Worm (Caenorhabditis elegans) whole organism, L3 larva: ENCODE measurements around the gene jmjd-3.1.

Experiments
- aly-2 ChIP-seq: fragments of 150-350 bp; optimal IDR thresholded peaks from 2 replicates; lab custom pipeline; 2014; ENCODE audit warnings: missing biosample characterization, missing genetic modification characterization
- ama-1 ChIP-seq: fragments of 150-350 bp; optimal IDR thresholded peaks from 2 replicates; lab custom pipeline; 2018
- ceh-16 ChIP-seq: sonication (generic microtip); optimal IDR thresholded peaks from 2 replicates; lab custom pipeline; 2017; ENCODE audit warnings: missing biosample characterization, missing genetic modification characterization
- ceh-28 ChIP-seq: fragments of 150-350 bp; optimal IDR thresholded peaks from 2 replicates; lab custom pipeline; 2014; ENCODE audit warnings: missing biosample characterization, missing genetic modification reagents, missing genetic modification characterization
- ceh-9 ChIP-seq: sonication (generic microtip); optimal IDR thresholded peaks from 2 replicates; lab custom pipeline; 2018; ENCODE audit warnings: missing biosample characterization, missing genetic modification characterization
- daf-12 ChIP-seq: fragments of 150-350 bp; optimal IDR thresholded peaks from 2 replicates; lab custom pipeline; 2014; ENCODE audit warnings: missing biosample characterization, missing genetic modification reagents, missing genetic modification characterization
- egl-5 ChIP-seq: fragments of 150-350 bp; optimal IDR thresholded peaks from 2 replicates; lab custom pipeline; 2017; ENCODE audit warnings: missing biosample characterization, missing genetic modification reagents, missing genetic modification characterization, inconsistent platforms
- elt-1 ChIP-seq: fragments of 150-350 bp; optimal IDR thresholded peaks from 2 replicates; lab custom pipeline; 2014; ENCODE audit warnings: missing biosample characterization, missing genetic modification characterization
- elt-2 ChIP-seq: sonication (generic microtip); optimal IDR thresholded peaks from 2 replicates; lab custom pipeline; 2016; ENCODE audit warnings: missing genetic modification reagents, mild to moderate bottlenecking, missing genetic modification characterization, missing compliant biosample characterization
- fkh-10 ChIP-seq: sonication (generic microtip); optimal IDR thresholded peaks from 2 replicates; lab custom pipeline; 2017; ENCODE audit warnings: missing biosample characterization, missing genetic modification reagents, missing genetic modification characterization
- fkh-2 ChIP-seq: fragments of 150-350 bp; optimal IDR thresholded peaks from 2 replicates; lab custom pipeline; 2014; ENCODE audit warnings: missing biosample characterization, missing genetic modification reagents, missing genetic modification characterization
- jun-1 ChIP-seq: fragments of 150-350 bp; optimal IDR thresholded peaks from 2 replicates; lab custom pipeline; 2014; ENCODE audit warnings: missing biosample characterization, missing genetic modification reagents, missing genetic modification characterization
- lin-15B ChIP-seq: fragments of 150-350 bp; optimal IDR thresholded peaks from 2 replicates; lab custom pipeline; 2014; ENCODE audit warnings: missing biosample characterization, missing genetic modification characterization
- lin-39 ChIP-seq: fragments of 150-350 bp; optimal IDR thresholded peaks from 2 replicates; lab custom pipeline; 2018; ENCODE audit warnings: missing biosample characterization, missing genetic modification reagents, missing genetic modification characterization
- lsy-12 ChIP-seq: sonication (generic microtip); optimal IDR thresholded peaks from 2 replicates; lab custom pipeline; 2016; ENCODE audit warnings: mild to moderate bottlenecking, missing genetic modification characterization, missing compliant biosample characterization
- mdl-1 ChIP-seq: fragments of 150-350 bp; optimal IDR thresholded peaks from 2 replicates; lab custom pipeline; 2014; ENCODE audit warnings: missing biosample characterization, missing genetic modification characterization
- nfya-1 ChIP-seq: sonication (generic microtip); optimal IDR thresholded peaks from 2 replicates; lab custom pipeline; 2017; ENCODE audit warnings: missing genetic modification characterization, mild to moderate bottlenecking, missing compliant biosample characterization, antibody characterized with exemption, moderate library complexity; ENCODE audit not compliant: insufficient read depth
- nhr-11 ChIP-seq: fragments of 150-350 bp; optimal IDR thresholded peaks from 2 replicates; lab custom pipeline; 2014; ENCODE audit warnings: missing biosample characterization, missing genetic modification characterization
- nhr-23 ChIP-seq: fragments of 150-350 bp; optimal IDR thresholded peaks from 2 replicates; lab custom pipeline; 2014; ENCODE audit warnings: missing biosample characterization, missing genetic modification reagents, missing genetic modification characterization
- nhr-237 ChIP-seq: fragments of 150-350 bp; optimal IDR thresholded peaks from 2 replicates; lab custom pipeline; 2014; ENCODE audit warnings: missing biosample characterization, missing genetic modification characterization
- nhr-25 ChIP-seq: sonication (generic microtip); optimal IDR thresholded peaks from 2 replicates; lab custom pipeline; 2017; ENCODE audit warnings: missing biosample characterization, missing genetic modification characterization
- nhr-43 ChIP-seq: sonication (generic microtip); optimal IDR thresholded peaks from 2 replicates; lab custom pipeline; 2016; ENCODE audit warnings: mild to moderate bottlenecking, missing genetic modification characterization, missing compliant biosample characterization; ENCODE audit not compliant: poor library complexity, severe bottlenecking
- nhr-67 ChIP-seq: fragments of 150-350 bp; optimal IDR thresholded peaks from 2 replicates; lab custom pipeline; 2014; ENCODE audit warnings: missing biosample characterization, missing genetic modification characterization
- pqm-1 ChIP-seq: fragments of 150-350 bp; optimal IDR thresholded peaks from 2 replicates; lab custom pipeline; 2017; ENCODE audit warnings: missing biosample characterization, missing genetic modification characterization, inconsistent platforms
- sea-2 ChIP-seq: fragments of 150-350 bp; sonication (generic microtip); optimal IDR thresholded peaks from 4 replicates; lab custom pipeline; 2014; ENCODE audit warnings: missing biosample characterization, missing genetic modification reagents, missing genetic modification characterization
- skn-1 ChIP-seq: fragments of 150-350 bp; optimal IDR thresholded peaks from 2 replicates; lab custom pipeline; 2014; ENCODE audit warnings: missing biosample characterization, missing genetic modification characterization
- snpc-4 ChIP-seq: fragments of 150-350 bp; optimal IDR thresholded peaks from 2 replicates; lab custom pipeline; 2014; ENCODE audit warnings: missing biosample characterization, missing genetic modification characterization
- tbx-2 ChIP-seq: sonication (generic microtip); optimal IDR thresholded peaks from 2 replicates; lab custom pipeline; 2016; ENCODE audit warnings: mild to moderate bottlenecking, missing genetic modification characterization, missing compliant biosample characterization
- unc-39 ChIP-seq: sonication (generic microtip); optimal IDR thresholded peaks from 4 replicates; lab custom pipeline; 2017; ENCODE audit warnings: missing biosample characterization, missing genetic modification characterization
- unc-62 ChIP-seq: fragments of 150-350 bp; sonication (generic microtip); optimal IDR thresholded peaks from 4 replicates; lab custom pipeline; 2014; ENCODE audit warnings: missing biosample characterization, missing genetic modification reagents, missing genetic modification characterization
- zag-1 ChIP-seq: fragments of 150-350 bp; optimal IDR thresholded peaks from 2 replicates; lab custom pipeline; 2014; ENCODE audit warnings: missing biosample characterization, missing genetic modification characterization
- ztf-11 ChIP-seq: fragments of 150-350 bp; optimal IDR thresholded peaks from 2 replicates; lab custom pipeline; 2014; ENCODE audit warnings: missing biosample characterization, missing genetic modification characterization
- ztf-4 ChIP-seq: fragments of 150-350 bp; optimal IDR thresholded peaks from 2 replicates; lab custom pipeline; 2014; ENCODE audit warnings: missing biosample characterization, missing genetic modification characterization

Gene jmjd-3.1

DNA sequence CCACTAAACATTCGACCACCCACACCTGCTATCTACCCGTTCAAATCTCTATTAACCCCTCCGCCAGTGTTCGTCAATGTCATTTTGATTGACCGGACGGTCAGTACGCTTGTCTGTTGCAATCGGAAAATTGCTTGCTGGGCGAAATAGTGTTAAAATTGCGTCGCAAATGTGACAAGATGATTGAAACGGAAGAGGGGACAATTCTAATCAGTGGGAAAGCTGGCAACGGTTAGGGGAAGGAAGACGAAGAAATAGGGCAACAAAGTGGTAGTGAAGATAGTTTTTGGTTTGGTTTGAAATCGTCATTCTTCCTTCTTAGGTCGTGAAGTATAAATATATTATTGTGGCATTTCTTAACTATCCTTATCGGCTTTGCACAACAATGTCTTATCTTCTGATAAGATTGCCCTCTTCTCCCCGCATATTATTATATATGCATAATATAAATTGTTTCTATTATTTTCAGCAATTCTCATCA is 2.4 kb upstream of the jmjd-3.1 start:
- TF ChIP-seq nhr-43 = no peak
- TF ChIP-seq nhr-25 (tag; lab: Kevin White, UChicago) = peak; percentile 28
- TF ChIP-seq elt-2 (tag; lab: Kevin White, UChicago) = peak; percentile 88
- TF ChIP-seq daf-12 = no peak
- TF ChIP-seq ceh-28 (tag; lab: Kevin White, UChicago) = no peak
- TF ChIP-seq unc-39 = no peak
- TF ChIP-seq pqm-1 (tag; lab: Kevin White, UChicago) = peak; percentile 31
- TF ChIP-seq nhr-23 = peak; percentile 48
- no peak for TF ChIP-seq ama-1
- TF ChIP-seq ztf-11 (tag; lab: Kevin White, UChicago) = no peak
- TF ChIP-seq jun-1 (tag; lab: Kevin White, UChicago) = peak; percentile 51
- TF ChIP-seq unc-62 (GFP tag; lab: Kevin White, UChicago) = peak; percentile 7

DNA sequence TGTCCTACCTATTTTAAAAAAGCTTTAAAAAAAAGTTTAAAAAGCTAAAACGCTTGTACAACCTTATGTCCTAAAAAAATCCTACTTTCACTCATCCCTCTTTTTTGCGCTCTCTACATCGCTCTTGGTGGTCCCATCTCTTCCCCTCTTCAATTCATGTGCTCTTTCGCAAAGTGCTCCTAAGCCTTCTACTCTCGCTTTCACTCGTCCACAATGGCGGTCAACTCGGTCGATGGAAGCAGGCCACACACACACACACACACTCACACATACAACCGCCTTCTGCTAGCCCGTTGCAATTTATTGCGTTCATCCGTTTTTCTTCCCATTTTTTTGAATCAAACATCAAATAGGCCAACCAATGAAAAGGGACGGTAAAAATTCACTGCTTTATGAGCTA is 1.7 kb upstream of the jmjd-3.1 start:
- TF ChIP-seq lin-39 (peak; percentile 33), nfya-1 (tag; lab: Kevin White, UChicago) (peak; percentile 47), lin-15B (tag; lab: Kevin White, UChicago) (no peak)
- TF ChIP-seq, all 47 proteins: peak for 2

DNA sequence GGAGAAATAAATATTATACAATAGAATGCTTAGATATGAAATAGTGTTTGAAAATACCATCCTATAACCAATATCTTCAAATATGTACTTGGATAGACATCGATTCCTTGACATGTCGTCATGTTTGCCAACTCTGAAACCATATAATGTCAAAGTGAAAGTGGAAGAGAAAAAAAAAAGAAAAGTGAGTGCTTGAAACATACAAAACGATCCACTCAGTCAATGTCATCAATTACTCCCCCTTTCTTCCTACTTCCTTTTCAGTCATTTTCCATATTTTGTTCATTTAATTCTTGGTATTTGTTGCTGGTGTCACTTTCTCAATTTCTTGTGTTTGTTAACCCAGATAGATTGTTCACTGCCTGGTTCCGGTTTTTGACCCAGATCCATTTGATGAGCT is 9.4 kb downstream of the jmjd-3.1 start, which contains the start of gene F18E9.4:
TSS of gene F18E9.4 (plus strand) at position 301 of the 400 bp plus-strand sequence.
- TF ChIP-seq zag-1 (tag; lab: Kevin White, UChicago) (no peak), sea-2 (GFP tag; lab: Kevin White, UChicago) (no peak), ztf-4 (tag; lab: Kevin White, UChicago) (no peak), skn-1 (no peak), unc-39 (no peak)
- TF ChIP-seq, all 47 proteins: peak for 0

DNA sequence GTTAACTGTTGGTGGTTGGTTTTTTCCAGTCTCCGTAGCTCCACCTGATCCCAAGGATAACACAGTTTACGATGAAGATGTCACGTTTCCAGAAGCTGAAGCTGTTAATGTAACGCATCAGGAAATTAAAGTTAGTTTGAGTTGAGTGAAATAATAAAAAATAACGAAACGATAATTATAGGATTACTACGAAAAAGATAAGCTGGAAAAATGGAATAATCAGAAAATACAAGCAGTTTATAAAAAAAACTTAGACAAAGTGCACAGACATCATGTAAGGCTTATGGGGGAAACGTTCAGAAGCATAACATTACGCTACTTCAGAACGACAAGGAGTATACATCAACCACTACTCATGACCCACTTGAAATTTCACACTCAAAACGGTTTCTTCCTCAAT is 10.6 kb downstream of the jmjd-3.1 start, which contains the start of gene F18E9.8:
TSS of gene F18E9.8 (minus strand) at position 101 of the 400 bp plus-strand sequence.
- TF ChIP-seq nhr-11 (tag; lab: Kevin White, UChicago) = no peak
- TF ChIP-seq nfya-1 (tag; lab: Kevin White, UChicago) = no peak
- TF ChIP-seq jun-1 (tag; lab: Kevin White, UChicago) = no peak
- no peak for TF ChIP-seq snpc-4 (tag; lab: Kevin White, UChicago)
- no peak for TF ChIP-seq lsy-12 (tag; lab: Kevin White, UChicago)
- TF ChIP-seq fkh-2 = no peak
- no peak for TF ChIP-seq tbx-2 (tag; lab: Kevin White, UChicago)
- no peak for TF ChIP-seq ceh-9 (tag; lab: Kevin White, UChicago)
- no peak for TF ChIP-seq ceh-28 (tag; lab: Kevin White, UChicago)
- TF ChIP-seq nhr-67 = no peak
- no peak for TF ChIP-seq fkh-10
- TF ChIP-seq, all 47 proteins: peak for 0

DNA sequence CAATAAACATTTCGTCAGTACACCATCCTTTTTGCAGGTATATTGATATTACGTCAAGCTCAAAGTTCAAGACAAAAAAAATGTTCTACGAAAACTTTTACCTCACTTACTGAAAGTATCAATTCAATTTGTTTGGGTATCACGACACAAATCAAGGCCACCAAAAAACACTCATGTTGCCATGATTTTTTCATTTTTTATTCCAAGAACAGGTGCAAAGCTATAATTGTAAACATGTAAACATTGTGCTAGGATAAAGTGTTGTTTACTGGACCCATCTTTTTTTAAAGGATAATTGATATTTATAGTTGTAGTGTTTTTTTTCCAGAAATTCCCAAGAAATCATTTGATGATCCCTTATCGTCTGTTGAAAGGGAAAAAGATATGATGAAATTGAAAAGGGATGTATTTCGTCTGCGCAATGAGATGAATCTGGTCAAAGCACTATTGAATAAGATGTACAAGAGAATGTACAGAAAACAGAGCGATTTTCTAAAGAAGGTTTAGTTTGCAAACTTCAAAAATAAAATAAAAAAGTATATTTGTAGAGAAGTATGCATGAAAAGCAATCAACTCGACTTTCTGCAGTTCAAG is 12.0 kb downstream of the jmjd-3.1 start:
- TF ChIP-seq nhr-11 (tag; lab: Kevin White, UChicago) (peak; percentile 21), ceh-9 (tag; lab: Kevin White, UChicago) (no peak)
- TF ChIP-seq, all 47 proteins: peak for 1

DNA sequence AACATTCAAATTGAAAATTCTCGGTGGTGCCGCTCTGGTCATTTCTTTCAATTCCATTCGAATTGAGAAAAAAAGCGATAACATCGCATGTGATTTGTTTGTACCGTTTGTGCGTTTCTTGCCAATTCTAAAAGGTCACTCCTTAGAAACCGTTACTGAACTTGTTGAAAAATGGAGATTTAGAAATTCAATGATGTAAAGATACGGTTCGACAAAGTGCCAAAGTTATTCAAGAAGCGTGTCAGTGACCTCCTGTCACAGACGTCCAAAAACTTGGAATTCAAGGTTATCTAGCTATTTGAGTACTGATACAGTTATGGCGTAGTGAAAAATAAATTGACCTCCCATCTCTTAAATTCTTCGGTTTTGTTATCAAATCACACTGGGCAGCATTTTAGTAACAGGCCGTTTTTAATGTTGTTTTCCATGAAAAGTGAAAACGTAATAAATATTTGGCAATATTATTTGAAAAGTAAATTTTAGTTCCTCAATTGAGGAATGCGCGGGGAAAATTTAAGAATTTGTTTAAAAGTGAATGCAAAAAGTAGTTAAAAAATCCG is 14.1 kb downstream of the jmjd-3.1 start:
- TF ChIP-seq nhr-11 (tag; lab: Kevin White, UChicago) (no peak), nhr-237 (no peak), nhr-67 (no peak), aly-2 (tag; lab: Kevin White, UChicago) (no peak), skn-1 (no peak), ztf-4 (tag; lab: Kevin White, UChicago) (no peak), ceh-16 (no peak), nhr-25 (tag; lab: Kevin White, UChicago) (peak; percentile 59), mdl-1 (no peak), elt-2 (tag; lab: Kevin White, UChicago) (no peak), elt-1 (tag; lab: Kevin White, UChicago) (peak; percentile 51), egl-5 (tag; lab: Kevin White, UChicago) (no peak)
